Worm (Caenorhabditis elegans): Measurements from ENCODE around the gene srb-17.

Gene srb-17

DNA sequence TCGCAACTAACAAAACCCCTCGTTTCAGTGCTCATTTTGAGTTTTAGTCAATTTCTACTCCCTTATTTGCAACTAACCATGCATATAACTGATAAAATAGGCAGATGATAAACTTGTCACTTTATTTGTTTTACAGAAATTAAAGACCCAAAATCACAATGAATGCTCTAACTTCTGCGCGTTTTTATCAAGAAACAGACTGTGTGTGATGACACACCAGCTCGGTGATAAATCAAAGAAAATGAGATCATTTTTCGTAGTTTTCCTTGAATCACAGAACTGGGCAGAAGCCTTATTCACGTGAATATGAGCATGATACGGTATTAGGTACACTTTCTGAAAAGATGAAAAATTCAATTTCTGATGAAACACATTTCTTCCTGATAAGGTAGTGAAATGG lies 6.1 kb upstream of the srb-17 start:
- TF ChIP-seq klf-2 (GFP tag; conservative IDR thresholded peaks at IDR 0.05) (no peak), ref-1 (GFP tag; conservative IDR thresholded peaks at IDR 0.05) (no peak), med-1 (GFP tag; optimal IDR thresholded peaks at IDR 0.05; ENCODE audit: insufficient read depth) (no peak), flt-1 (GFP tag; IDR thresholded peaks at IDR 0.05) (no peak), T22C8.4 (GFP tag; IDR thresholded peaks at IDR 0.05) (no peak)

DNA sequence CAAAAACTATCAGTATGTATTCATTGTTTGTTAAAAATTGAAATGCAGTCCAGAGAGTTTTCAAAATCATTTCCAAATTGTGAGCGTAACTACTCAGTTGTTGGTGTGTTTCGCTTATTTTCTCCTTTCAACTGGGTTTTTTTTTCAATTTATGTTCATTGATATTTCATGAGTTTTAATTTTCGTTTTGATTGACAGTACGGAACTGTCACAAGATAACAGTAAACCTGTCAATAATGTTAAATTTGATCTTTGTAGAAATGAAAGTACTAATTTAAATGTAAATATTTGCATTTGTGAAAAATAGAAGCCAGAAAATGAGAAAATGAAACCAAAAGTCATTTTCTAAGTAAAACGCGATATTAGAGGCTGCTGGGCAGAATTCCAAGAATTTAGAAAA lies 5.6 kb upstream of the srb-17 start:
- TF ChIP-seq ref-1 (GFP tag; conservative IDR thresholded peaks at IDR 0.05): no peak
- no peak for TF ChIP-seq klf-2 (GFP tag; conservative IDR thresholded peaks at IDR 0.05)
- no peak for TF ChIP-seq ztf-29 (GFP tag; IDR thresholded peaks at IDR 0.05)
- no peak for TF ChIP-seq cog-1 (tag; optimal IDR thresholded peaks at IDR 0.05)
- no peak for TF ChIP-seq T22C8.4 (GFP tag; IDR thresholded peaks at IDR 0.05)
- TF ChIP-seq ztf-23 (GFP tag; IDR thresholded peaks at IDR 0.05): no peak
- TF ChIP-seq med-1 (GFP tag; optimal IDR thresholded peaks at IDR 0.05; ENCODE audit: insufficient read depth): no peak
- no peak for TF ChIP-seq tab-1 (GFP tag; IDR thresholded peaks at IDR 0.05)
- TF ChIP-seq flt-1 (GFP tag; IDR thresholded peaks at IDR 0.05): no peak

DNA sequence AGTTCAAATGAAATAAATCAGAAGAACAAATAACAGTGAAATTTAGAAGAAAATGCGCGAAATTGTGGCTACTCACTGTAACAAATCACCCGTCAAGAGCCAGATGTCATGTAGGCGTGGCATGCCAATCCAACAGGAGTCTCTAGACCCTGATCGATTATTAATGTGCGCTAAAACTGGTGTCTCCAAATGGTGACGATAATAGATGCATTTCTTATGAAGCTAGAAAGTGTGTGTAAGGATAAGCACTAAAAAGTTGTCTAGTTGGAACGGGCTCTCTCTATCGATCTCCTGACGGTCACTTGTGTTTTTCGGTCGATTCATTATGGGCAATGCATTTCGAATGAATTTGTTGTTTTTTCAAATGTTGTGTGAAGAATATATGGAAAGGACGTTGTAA lies 4.7 kb upstream of the srb-17 start, which contains the start of gene mec-3:
TSS of gene mec-3 (minus strand) at position 101 of the 400 bp plus-strand sequence.
- TF ChIP-seq med-1 (GFP tag; optimal IDR thresholded peaks at IDR 0.05; ENCODE audit: insufficient read depth) (no peak), tab-1 (GFP tag; IDR thresholded peaks at IDR 0.05) (no peak), ztf-23 (GFP tag; IDR thresholded peaks at IDR 0.05) (no peak), klf-2 (GFP tag; conservative IDR thresholded peaks at IDR 0.05) (no peak), T22C8.4 (GFP tag; IDR thresholded peaks at IDR 0.05) (no peak), ref-1 (GFP tag; conservative IDR thresholded peaks at IDR 0.05) (no peak), ztf-29 (GFP tag; IDR thresholded peaks at IDR 0.05) (no peak), flt-1 (GFP tag; IDR thresholded peaks at IDR 0.05) (no peak), cog-1 (tag; optimal IDR thresholded peaks at IDR 0.05) (no peak)

DNA sequence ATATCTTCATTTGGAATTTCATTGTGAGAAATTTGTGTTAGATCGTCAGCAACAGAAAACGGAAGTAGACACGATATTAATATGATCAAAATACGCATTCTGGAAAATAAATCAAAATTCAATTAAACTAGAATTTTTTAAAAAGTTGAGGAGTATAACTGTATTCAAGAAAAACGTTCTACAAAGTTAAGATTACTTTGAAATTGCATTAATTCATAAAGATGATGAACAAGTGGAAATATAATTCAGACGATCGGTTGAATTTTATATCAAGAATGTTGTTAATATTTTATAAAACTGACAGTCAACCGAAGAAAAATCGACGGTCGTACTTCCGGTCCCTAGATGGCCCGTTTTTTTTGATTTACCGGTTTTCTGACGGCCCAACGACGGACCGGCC lies 4.0 kb downstream of the srb-17 start, which contains the start of gene F01D4.8:
TSS of gene F01D4.8 (minus strand) at position 101 of the 400 bp plus-strand sequence.
- no peak for TF ChIP-seq ztf-29 (GFP tag; IDR thresholded peaks at IDR 0.05)
- no peak for TF ChIP-seq cog-1 (tag; optimal IDR thresholded peaks at IDR 0.05)
- no peak for TF ChIP-seq ref-1 (GFP tag; conservative IDR thresholded peaks at IDR 0.05)
- TF ChIP-seq klf-2 (GFP tag; conservative IDR thresholded peaks at IDR 0.05): no peak
- TF ChIP-seq tab-1 (GFP tag; IDR thresholded peaks at IDR 0.05): no peak
- no peak for TF ChIP-seq T22C8.4 (GFP tag; IDR thresholded peaks at IDR 0.05)
- no peak for TF ChIP-seq med-1 (GFP tag; optimal IDR thresholded peaks at IDR 0.05; ENCODE audit: insufficient read depth)
- no peak for TF ChIP-seq flt-1 (GFP tag; IDR thresholded peaks at IDR 0.05)
- no peak for TF ChIP-seq ztf-23 (GFP tag; IDR thresholded peaks at IDR 0.05)

DNA sequence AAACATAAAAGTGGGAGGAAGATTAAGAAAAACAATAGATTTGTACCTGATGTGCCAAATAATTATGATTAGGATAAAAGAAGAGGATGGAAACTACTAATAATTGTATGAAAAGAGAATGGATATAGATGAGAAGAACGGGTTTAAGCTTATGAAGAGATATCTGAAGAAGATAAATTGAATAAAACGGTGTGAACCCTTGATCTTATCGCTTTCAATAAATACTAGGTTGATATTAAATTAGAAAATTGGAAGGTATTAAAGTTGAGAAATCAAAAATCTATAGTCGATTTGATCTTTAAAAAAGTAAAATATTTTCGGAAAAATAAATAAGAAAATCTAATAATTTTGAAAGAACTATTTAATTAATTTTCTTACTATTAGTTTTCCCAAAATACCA lies 7.2 kb downstream of the srb-17 start, which contains the start of gene F13B12.4:
TSS of gene F13B12.4 (minus strand) at position 101 of the 400 bp plus-strand sequence.
- TF ChIP-seq flt-1 (GFP tag; IDR thresholded peaks at IDR 0.05) (no peak), ztf-23 (GFP tag; IDR thresholded peaks at IDR 0.05) (no peak), klf-2 (GFP tag; conservative IDR thresholded peaks at IDR 0.05) (no peak), ref-1 (GFP tag; conservative IDR thresholded peaks at IDR 0.05) (no peak), cog-1 (tag; optimal IDR thresholded peaks at IDR 0.05) (no peak), ztf-29 (GFP tag; IDR thresholded peaks at IDR 0.05) (no peak), T22C8.4 (GFP tag; IDR thresholded peaks at IDR 0.05) (no peak)

DNA sequence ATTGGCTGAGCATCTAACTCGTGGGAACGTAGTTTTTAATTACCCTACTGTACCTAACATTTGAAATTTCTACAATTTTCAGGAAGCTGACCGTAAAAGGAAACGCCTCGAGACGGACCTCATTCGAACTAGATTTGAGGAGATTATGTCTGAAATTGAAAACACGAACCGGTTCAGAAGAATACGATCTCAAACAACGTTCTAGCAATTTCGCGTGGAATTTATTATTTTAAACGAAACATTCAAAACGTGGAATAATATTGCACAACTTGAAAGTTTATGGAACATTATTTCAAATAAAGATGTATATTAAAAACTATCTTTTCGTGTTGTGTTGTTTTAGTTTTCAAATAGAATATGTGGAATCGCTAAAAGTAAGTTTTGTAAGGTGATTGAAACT lies 13.5 kb downstream of the srb-17 start, which contains the start of gene F13B12.7:
TSS of gene F13B12.7 (plus strand) at position 301 of the 400 bp plus-strand sequence.
- TF ChIP-seq klf-2 (GFP tag; conservative IDR thresholded peaks at IDR 0.05): no peak
- TF ChIP-seq ref-1 (GFP tag; conservative IDR thresholded peaks at IDR 0.05): no peak
- no peak for TF ChIP-seq ztf-29 (GFP tag; IDR thresholded peaks at IDR 0.05)
- no peak for TF ChIP-seq ztf-23 (GFP tag; IDR thresholded peaks at IDR 0.05)
- no peak for TF ChIP-seq cog-1 (tag; optimal IDR thresholded peaks at IDR 0.05)
- no peak for TF ChIP-seq med-1 (GFP tag; optimal IDR thresholded peaks at IDR 0.05; ENCODE audit: insufficient read depth)
- no peak for TF ChIP-seq flt-1 (GFP tag; IDR thresholded peaks at IDR 0.05)
- no peak for TF ChIP-seq T22C8.4 (GFP tag; IDR thresholded peaks at IDR 0.05)

DNA sequence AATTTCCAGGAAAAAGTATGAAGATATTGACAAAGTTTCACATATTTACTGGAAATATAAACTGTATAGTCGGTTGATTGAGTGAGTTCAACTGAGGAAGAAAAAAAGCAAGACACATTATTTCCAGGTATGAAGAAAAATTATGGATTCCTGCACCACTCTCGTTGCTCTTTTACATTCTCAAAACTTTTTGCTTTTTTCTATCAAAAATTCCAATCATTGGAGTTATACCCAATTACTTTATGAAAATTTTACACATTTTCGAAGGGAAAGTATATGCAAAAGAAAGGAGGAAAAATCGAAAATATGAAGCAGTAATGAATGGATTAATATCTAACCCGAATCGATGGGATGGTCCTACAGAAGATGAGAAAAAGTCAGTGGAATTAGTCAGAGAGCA lies 14.1 kb downstream of the srb-17 start:
- TF ChIP-seq cog-1 (tag; optimal IDR thresholded peaks at IDR 0.05): no peak
- TF ChIP-seq ztf-29 (GFP tag; IDR thresholded peaks at IDR 0.05): no peak
- no peak for TF ChIP-seq klf-2 (GFP tag; conservative IDR thresholded peaks at IDR 0.05)
- TF ChIP-seq ref-1 (GFP tag; conservative IDR thresholded peaks at IDR 0.05): no peak
- no peak for TF ChIP-seq T22C8.4 (GFP tag; IDR thresholded peaks at IDR 0.05)
- TF ChIP-seq flt-1 (GFP tag; IDR thresholded peaks at IDR 0.05): no peak
- TF ChIP-seq med-1 (GFP tag; optimal IDR thresholded peaks at IDR 0.05; ENCODE audit: insufficient read depth): no peak
- no peak for TF ChIP-seq ztf-23 (GFP tag; IDR thresholded peaks at IDR 0.05)
- TF ChIP-seq tab-1 (GFP tag; IDR thresholded peaks at IDR 0.05): no peak

DNA sequence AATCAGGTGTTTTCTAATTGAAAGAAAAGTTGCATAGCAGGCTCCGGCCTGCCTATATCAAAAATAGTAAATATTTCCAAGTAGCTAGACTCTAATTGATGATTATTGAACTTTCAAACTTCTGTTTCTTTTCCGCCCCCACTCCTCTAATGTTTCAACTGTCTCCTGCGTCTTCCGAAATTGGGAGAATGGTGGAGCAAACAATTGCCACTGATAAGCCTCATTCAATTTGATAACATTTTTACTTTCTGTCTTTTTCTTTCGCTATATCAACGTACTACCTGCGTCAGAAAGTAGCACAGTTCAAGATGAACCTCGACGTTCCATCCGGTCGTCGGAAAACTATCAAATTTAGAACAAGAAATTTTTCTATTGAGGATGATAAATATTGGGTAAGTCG lies 18.1 kb downstream of the srb-17 start, which contains the start of gene F13B12.3:
TSS of gene F13B12.3 (plus strand) at position 223 of the 400 bp plus-strand sequence.
- 0 out of 2 replicates have a peak, but pooled peaks have one; percentile 2 for TF ChIP-seq ref-1 (GFP tag; conservative IDR thresholded peaks at IDR 0.05)
- TF ChIP-seq flt-1 (GFP tag; IDR thresholded peaks at IDR 0.05): no peak

DNA sequence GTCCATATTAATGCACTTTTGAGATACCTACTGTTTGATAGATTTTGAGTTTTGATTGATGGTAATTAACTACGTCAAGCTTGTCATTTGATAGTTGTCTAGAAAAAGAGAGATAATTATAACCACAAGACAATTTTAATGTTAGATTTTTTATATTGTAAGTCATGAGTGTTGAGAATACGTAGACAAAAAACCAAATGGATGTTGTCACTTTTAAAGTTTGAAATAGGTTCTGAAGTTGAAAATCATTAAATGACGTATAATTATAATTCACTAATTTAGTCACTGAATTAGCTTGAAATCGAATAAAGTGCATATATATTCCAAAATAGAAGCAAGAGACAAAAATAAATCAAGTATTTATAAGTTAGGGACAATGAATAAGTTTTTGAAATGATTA lies 19.9 kb downstream of the srb-17 start:
- TF ChIP-seq flt-1 (GFP tag; IDR thresholded peaks at IDR 0.05) (no peak), klf-2 (GFP tag; conservative IDR thresholded peaks at IDR 0.05) (no peak), ztf-29 (GFP tag; IDR thresholded peaks at IDR 0.05) (no peak), med-1 (GFP tag; optimal IDR thresholded peaks at IDR 0.05; ENCODE audit: insufficient read depth) (no peak), ref-1 (GFP tag; conservative IDR thresholded peaks at IDR 0.05) (no peak), cog-1 (tag; optimal IDR thresholded peaks at IDR 0.05) (no peak), tab-1 (GFP tag; IDR thresholded peaks at IDR 0.05) (no peak), T22C8.4 (GFP tag; IDR thresholded peaks at IDR 0.05) (no peak), ztf-23 (GFP tag; IDR thresholded peaks at IDR 0.05) (no peak)

DNA sequence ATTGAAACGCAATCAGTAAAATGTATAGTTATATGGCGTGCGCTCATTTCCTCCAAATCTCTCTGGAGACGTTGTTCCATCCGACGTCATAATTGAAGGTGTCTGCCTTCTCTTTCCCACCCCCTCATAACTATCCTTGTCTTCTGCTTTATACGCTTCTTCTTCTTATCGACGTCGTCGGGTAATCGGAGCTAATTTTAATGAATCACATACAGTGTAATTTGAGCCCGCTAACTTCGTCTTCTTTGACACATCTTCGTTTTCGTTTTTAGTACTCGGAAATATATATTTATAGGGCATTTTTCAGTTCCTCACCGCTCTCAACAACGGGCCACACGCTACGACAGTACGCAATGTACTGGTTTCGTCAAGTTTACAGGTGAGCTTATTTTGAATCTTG lies 20.6 kb downstream of the srb-17 start, which contains the start of gene ins-1:
TSS of gene ins-1 (plus strand) at position 301 of the 400 bp plus-strand sequence.
- TF ChIP-seq ztf-29 (GFP tag; IDR thresholded peaks at IDR 0.05) (no peak), flt-1 (GFP tag; IDR thresholded peaks at IDR 0.05) (no peak), cog-1 (tag; optimal IDR thresholded peaks at IDR 0.05) (no peak), med-1 (GFP tag; optimal IDR thresholded peaks at IDR 0.05; ENCODE audit: insufficient read depth) (no peak), tab-1 (GFP tag; IDR thresholded peaks at IDR 0.05) (no peak)
